Worm (Caenorhabditis elegans): ENCODE data around the gene mtre-1.
A peak's percentile ranks its signal among the peaks of the same experiment; 100 is the strongest.

mtre-1 gene

DNA sequence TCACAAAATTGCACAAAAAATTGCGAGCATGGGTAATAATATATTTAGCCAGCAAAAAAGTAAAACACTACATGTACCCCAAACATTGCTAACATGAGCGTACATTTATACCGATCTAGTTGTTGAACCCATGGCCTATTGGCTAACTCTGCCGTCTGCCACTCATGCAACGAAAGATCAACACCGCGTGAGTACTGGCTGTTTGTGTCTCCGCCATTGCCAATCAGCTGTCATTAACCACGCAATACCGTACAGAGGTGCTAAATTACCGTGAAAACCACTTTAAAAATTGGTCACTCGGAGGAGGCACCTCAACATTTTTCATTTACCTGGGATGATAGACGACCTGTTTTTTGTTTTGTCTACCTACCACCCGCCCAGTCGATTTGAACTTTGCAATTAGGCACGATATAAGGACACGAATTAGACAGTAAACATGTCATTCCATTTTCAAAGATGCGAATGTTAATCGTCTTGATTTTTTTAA is 25.0 kb upstream of the mtre-1 start, which contains the start of gene K02C4.2:
Gene K02C4.2 (plus strand): TSS at position 437 of the 487 bp plus-strand sequence.
- TF ChIP-seq bed-3 (GFP tag; optimal IDR thresholded peaks at IDR 0.05) (peak; percentile 12), flh-1 (GFP tag; optimal IDR thresholded peaks at IDR 0.05) (peak; percentile 59), hlh-1 (tag; optimal IDR thresholded peaks at IDR 0.05) (peak; percentile 8), cnd-1 (tag; optimal IDR thresholded peaks at IDR 0.05) (peak; percentile 86), snpc-4 (tag; optimal IDR thresholded peaks at IDR 0.05) (no peak), ztf-11 (tag; optimal IDR thresholded peaks at IDR 0.05) (no peak), unc-120 (tag; optimal IDR thresholded peaks at IDR 0.05; ENCODE audit: poor library complexity, severe bottlenecking) (peak; percentile 20), unc-39 (tag; optimal IDR thresholded peaks at IDR 0.05) (no peak), mls-2 (tag; optimal IDR thresholded peaks at IDR 0.05) (peak; percentile 81), pha-4 (tag; optimal IDR thresholded peaks at IDR 0.05) (peak; percentile 55), mab-5 (tag; optimal IDR thresholded peaks at IDR 0.05) (no peak), unc-62 (GFP tag; optimal IDR thresholded peaks at IDR 0.05) (peak; percentile 22), elt-1 (tag; optimal IDR thresholded peaks at IDR 0.05; ENCODE audit: borderline replicate concordance, insufficient read depth) (no peak), lin-32 (GFP tag; optimal IDR thresholded peaks at IDR 0.05) (peak; percentile 76), nhr-76 (tag; optimal IDR thresholded peaks at IDR 0.05) (no peak), ceh-43 (GFP tag; optimal IDR thresholded peaks at IDR 0.05) (peak; percentile 63), nhr-28 (tag; optimal IDR thresholded peaks at IDR 0.05) (no peak), ceh-83 (GFP tag; optimal IDR thresholded peaks at IDR 0.05) (peak; percentile 89), nhr-12 (tag; optimal IDR thresholded peaks at IDR 0.05) (no peak), sem-2 (GFP tag; optimal IDR thresholded peaks at IDR 0.05) (peak; percentile 76), ces-1 (GFP tag; optimal IDR thresholded peaks at IDR 0.05) (no peak), lin-13 (tag; optimal IDR thresholded peaks at IDR 0.05) (peak; percentile 20), drap-1 (GFP tag; optimal IDR thresholded peaks at IDR 0.05) (peak; percentile 86), zip-8 (tag; optimal IDR thresholded peaks at IDR 0.05) (peak; percentile 23), tbx-8 (GFP tag; optimal IDR thresholded peaks at IDR 0.05) (peak; percentile 59), M03D4.4 (tag; optimal IDR thresholded peaks at IDR 0.05) (peak; percentile 79), ceh-39 (tag; optimal IDR thresholded peaks at IDR 0.05) (no peak), sptf-1 (tag; optimal IDR thresholded peaks at IDR 0.05) (no peak), mep-1 (tag; optimal IDR thresholded peaks at IDR 0.05) (peak; percentile 12), ham-2 (GFP tag; optimal IDR thresholded peaks at IDR 0.05) (peak; percentile 73)

DNA sequence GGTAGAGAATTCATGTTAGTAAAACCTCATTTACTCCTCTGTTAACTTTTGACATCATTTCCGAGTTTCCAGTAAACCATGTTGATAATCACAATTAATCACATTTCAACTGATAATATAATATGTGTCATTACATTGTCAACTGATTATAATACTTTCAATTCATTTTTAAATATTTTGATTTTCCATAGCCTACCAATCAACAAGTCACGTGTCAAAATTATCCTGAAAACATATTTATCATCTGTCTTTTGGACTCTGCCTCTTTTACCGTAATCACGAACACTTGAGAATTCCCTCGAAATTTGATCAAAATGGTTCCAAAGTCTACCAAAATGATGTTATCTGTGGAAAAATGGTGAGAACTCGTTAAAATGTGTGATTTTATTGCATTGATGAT is 23.7 kb upstream of the mtre-1 start:
- TF ChIP-seq lin-13 (tag; optimal IDR thresholded peaks at IDR 0.05), result no peak
- no peak for TF ChIP-seq mls-2 (tag; optimal IDR thresholded peaks at IDR 0.05)
- TF ChIP-seq ceh-83 (GFP tag; optimal IDR thresholded peaks at IDR 0.05), result no peak
- no peak for TF ChIP-seq ceh-43 (GFP tag; optimal IDR thresholded peaks at IDR 0.05)
- no peak for TF ChIP-seq bed-3 (GFP tag; optimal IDR thresholded peaks at IDR 0.05)
- TF ChIP-seq flh-1 (GFP tag; optimal IDR thresholded peaks at IDR 0.05), result no peak
- no peak for TF ChIP-seq drap-1 (GFP tag; optimal IDR thresholded peaks at IDR 0.05)
- no peak for TF ChIP-seq nhr-237 (tag; optimal IDR thresholded peaks at IDR 0.05)
- no peak for TF ChIP-seq nhr-12 (tag; optimal IDR thresholded peaks at IDR 0.05)
- no peak for TF ChIP-seq elt-1 (tag; optimal IDR thresholded peaks at IDR 0.05; ENCODE audit: borderline replicate concordance, insufficient read depth)

DNA sequence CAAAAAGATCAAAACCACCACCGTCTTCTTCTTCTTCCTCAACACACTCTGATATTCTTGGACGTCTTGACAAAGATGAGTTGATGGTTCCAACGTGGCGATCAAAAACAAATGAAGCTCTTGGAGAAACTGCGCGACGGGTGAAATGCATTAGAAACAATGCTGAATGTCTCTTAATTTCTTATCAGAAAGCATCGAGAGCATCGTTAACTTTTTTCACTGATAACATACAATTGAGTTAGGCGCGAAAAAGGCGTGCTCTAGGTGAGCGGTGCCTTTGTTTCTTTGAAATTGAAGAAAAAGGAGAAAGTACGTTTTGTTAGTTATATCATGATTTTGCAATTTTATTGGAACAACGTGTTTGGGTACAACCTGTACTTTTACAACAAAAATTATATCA is 22.8 kb upstream of the mtre-1 start, which contains the start of gene gpcp-2:
Gene gpcp-2 (minus strand): TSS at position 153 of the 400 bp plus-strand sequence.
- TF ChIP-seq M03D4.4 (tag; optimal IDR thresholded peaks at IDR 0.05) (no peak), ces-1 (GFP tag; optimal IDR thresholded peaks at IDR 0.05) (no peak), elt-3 (tag; optimal IDR thresholded peaks at IDR 0.05) (no peak), lin-13 (tag; optimal IDR thresholded peaks at IDR 0.05) (no peak), ztf-11 (tag; optimal IDR thresholded peaks at IDR 0.05) (no peak), snpc-4 (tag; optimal IDR thresholded peaks at IDR 0.05) (no peak), nhr-12 (tag; optimal IDR thresholded peaks at IDR 0.05) (no peak), ham-2 (GFP tag; optimal IDR thresholded peaks at IDR 0.05) (no peak), pha-4 (tag; optimal IDR thresholded peaks at IDR 0.05) (no peak), lin-32 (GFP tag; optimal IDR thresholded peaks at IDR 0.05) (no peak), zip-8 (tag; optimal IDR thresholded peaks at IDR 0.05) (no peak)

DNA sequence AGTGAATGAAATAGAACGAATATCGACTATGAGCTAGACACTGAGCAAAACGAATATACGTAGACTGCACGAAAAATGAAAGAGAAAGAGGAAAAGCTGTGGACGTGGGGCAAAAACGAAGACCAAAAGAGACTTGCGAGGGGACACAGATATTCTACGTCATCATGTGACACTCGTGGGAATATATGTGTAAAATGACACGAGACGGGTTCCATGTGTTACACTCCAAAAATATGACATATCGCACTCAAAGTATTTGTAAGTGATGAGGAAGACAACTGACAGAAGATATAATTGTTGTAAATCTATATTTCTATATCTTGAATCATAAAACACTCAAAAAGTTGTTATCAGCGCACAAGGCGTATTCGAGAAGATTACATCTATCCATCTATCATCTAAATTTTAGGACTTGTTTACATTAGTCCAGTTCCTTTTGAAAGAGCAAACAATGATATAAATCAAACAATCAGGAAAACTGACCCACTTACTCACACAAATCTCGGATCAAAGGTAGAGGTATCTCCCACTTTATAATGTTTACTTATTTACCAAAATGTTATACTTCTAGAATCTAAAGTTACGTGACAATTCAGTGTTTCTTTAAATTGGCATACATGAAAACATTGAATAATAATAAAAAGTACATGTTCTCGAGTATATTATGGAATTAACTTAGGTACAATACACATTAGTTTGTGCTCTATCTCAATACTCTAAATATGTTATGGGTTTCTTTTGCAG is 21.6 kb upstream of the mtre-1 start:
- TF ChIP-seq unc-62 (GFP tag; optimal IDR thresholded peaks at IDR 0.05) (peak; percentile 84), ces-1 (GFP tag; optimal IDR thresholded peaks at IDR 0.05) (peak; percentile 31), hlh-1 (tag; optimal IDR thresholded peaks at IDR 0.05) (peak; percentile 50), drap-1 (GFP tag; optimal IDR thresholded peaks at IDR 0.05) (no peak), unc-120 (tag; optimal IDR thresholded peaks at IDR 0.05; ENCODE audit: poor library complexity, severe bottlenecking) (peak; percentile 60)
